Worm (Caenorhabditis elegans) whole organism, mixed stage, embryonic: ENCODE measurements around the gene clec-132.

ENCODE experiments used
- M03D4.4 ChIP-seq: sonication (generic microtip); optimal IDR thresholded peaks from 2 replicates; lab custom pipeline; 2017; ENCODE audit warnings: mild to moderate bottlenecking, missing genetic modification characterization, missing compliant biosample characterization
- bed-3 ChIP-seq: fragments of 200-800 bp; sonication (Bioruptor generic); optimal IDR thresholded peaks from 3 replicates; lab custom pipeline; 2018; ENCODE audit warnings: mild to moderate bottlenecking, missing genetic modification characterization, moderate library complexity, missing compliant biosample characterization
- blmp-1 ChIP-seq: fragments of 150-350 bp; optimal IDR thresholded peaks from 2 replicates; lab custom pipeline; 2014; ENCODE audit warnings: missing biosample characterization, missing genetic modification characterization
- ceh-39 ChIP-seq: fragments of 150-350 bp; optimal IDR thresholded peaks from 2 replicates; lab custom pipeline; 2014; ENCODE audit warnings: missing biosample characterization, missing genetic modification characterization
- ceh-43 ChIP-seq: fragments of 200-800 bp; sonication (Bioruptor generic); optimal IDR thresholded peaks from 2 replicates; lab custom pipeline; 2018; ENCODE audit warnings: mild to moderate bottlenecking, missing genetic modification characterization, moderate library complexity, missing compliant biosample characterization
- ceh-83 ChIP-seq: fragments of 200-800 bp; sonication (Bioruptor generic); optimal IDR thresholded peaks from 2 replicates; lab custom pipeline; 2018; ENCODE audit warnings: mild to moderate bottlenecking, missing genetic modification characterization, missing compliant biosample characterization
- ces-1 ChIP-seq: fragments of 150-350 bp; optimal IDR thresholded peaks from 2 replicates; lab custom pipeline; 2014; ENCODE audit warnings: missing biosample characterization, missing genetic modification reagents, missing genetic modification characterization
- cnd-1 ChIP-seq: fragments of 200-800 bp; sonication (Bioruptor generic); optimal IDR thresholded peaks from 2 replicates; lab custom pipeline; 2018; ENCODE audit warnings: mild to moderate bottlenecking, missing genetic modification characterization, missing compliant biosample characterization
- drap-1 ChIP-seq: fragments of 200-800 bp; sonication (Bioruptor generic); optimal IDR thresholded peaks from 3 replicates; lab custom pipeline; 2018; ENCODE audit warnings: mild to moderate bottlenecking, missing genetic modification characterization, missing compliant biosample characterization
- elt-1 ChIP-seq: sonication (generic microtip); optimal IDR thresholded peaks from 2 replicates; lab custom pipeline; 2017; ENCODE audit warnings: missing genetic modification characterization, mild to moderate bottlenecking, missing compliant biosample characterization, antibody characterized with exemption, moderate library complexity, borderline replicate concordance; ENCODE audit not compliant: insufficient read depth
- flh-1 ChIP-seq: fragments of 200-800 bp; sonication (Bioruptor generic); optimal IDR thresholded peaks from 2 replicates; lab custom pipeline; 2018; ENCODE audit warnings: mild to moderate bottlenecking, missing genetic modification characterization, moderate library complexity, missing compliant biosample characterization
- ham-2 ChIP-seq: fragments of 200-800 bp; sonication (Bioruptor generic); optimal IDR thresholded peaks from 2 replicates; lab custom pipeline; 2018; ENCODE audit warnings: mild to moderate bottlenecking, missing genetic modification characterization, missing compliant biosample characterization
- hlh-1 ChIP-seq: fragments of 150-350 bp; optimal IDR thresholded peaks from 2 replicates; lab custom pipeline; 2014; ENCODE audit warnings: missing biosample characterization, missing genetic modification reagents, missing genetic modification characterization
- lin-13 ChIP-seq: fragments of 150-350 bp; optimal IDR thresholded peaks from 2 replicates; lab custom pipeline; 2014; ENCODE audit warnings: missing biosample characterization, missing genetic modification characterization
- lin-32 ChIP-seq: fragments of 200-800 bp; sonication (Bioruptor generic); optimal IDR thresholded peaks from 2 replicates; lab custom pipeline; 2018; ENCODE audit warnings: mild to moderate bottlenecking, missing genetic modification characterization, missing compliant biosample characterization
- lsy-2 ChIP-seq: fragments of 150-350 bp; optimal IDR thresholded peaks from 2 replicates; lab custom pipeline; 2014; ENCODE audit warnings: missing biosample characterization, missing genetic modification characterization
- mep-1 ChIP-seq: fragments of 150-350 bp; optimal IDR thresholded peaks from 2 replicates; lab custom pipeline; 2017; ENCODE audit warnings: missing biosample characterization, missing genetic modification reagents, missing genetic modification characterization, inconsistent platforms
- mls-2 ChIP-seq: sonication (generic microtip); optimal IDR thresholded peaks from 2 replicates; lab custom pipeline; 2016; ENCODE audit warnings: mild to moderate bottlenecking, missing genetic modification characterization, moderate library complexity, missing compliant biosample characterization
- nhr-12 ChIP-seq: fragments of 150-350 bp; optimal IDR thresholded peaks from 2 replicates; lab custom pipeline; 2014; ENCODE audit warnings: missing biosample characterization, missing genetic modification characterization
- nhr-2 ChIP-seq: fragments of 150-350 bp; optimal IDR thresholded peaks from 2 replicates; lab custom pipeline; 2014; ENCODE audit warnings: missing biosample characterization, missing genetic modification characterization
- nhr-237 ChIP-seq: fragments of 150-350 bp; optimal IDR thresholded peaks from 2 replicates; lab custom pipeline; 2014; ENCODE audit warnings: missing biosample characterization, missing genetic modification characterization
- nhr-28 ChIP-seq: fragments of 150-350 bp; optimal IDR thresholded peaks from 2 replicates; lab custom pipeline; 2014; ENCODE audit warnings: missing biosample characterization, missing genetic modification characterization
- nhr-76 ChIP-seq: sonication (generic microtip); optimal IDR thresholded peaks from 2 replicates; lab custom pipeline; 2017; ENCODE audit warnings: missing biosample characterization, missing genetic modification characterization
- pha-4 ChIP-seq: fragments of 150-350 bp; optimal IDR thresholded peaks from 2 replicates; lab custom pipeline; 2018; ENCODE audit warnings: missing biosample characterization, missing genetic modification reagents, missing genetic modification characterization
- sem-2 ChIP-seq: fragments of 200-800 bp; sonication (Bioruptor generic); optimal IDR thresholded peaks from 2 replicates; lab custom pipeline; 2018; ENCODE audit warnings: mild to moderate bottlenecking, missing genetic modification characterization, missing compliant biosample characterization
- snpc-4 ChIP-seq: fragments of 150-350 bp; optimal IDR thresholded peaks from 2 replicates; lab custom pipeline; 2014; ENCODE audit warnings: missing biosample characterization, missing genetic modification characterization
- sptf-1 ChIP-seq: sonication (generic microtip); optimal IDR thresholded peaks from 2 replicates; lab custom pipeline; 2017; ENCODE audit warnings: mild to moderate bottlenecking, missing genetic modification characterization, moderate library complexity, missing compliant biosample characterization
- tbx-8 ChIP-seq: fragments of 200-800 bp; sonication (Bioruptor generic); optimal IDR thresholded peaks from 2 replicates; lab custom pipeline; 2018; ENCODE audit warnings: mild to moderate bottlenecking, missing genetic modification characterization, moderate library complexity, missing compliant biosample characterization
- unc-120 ChIP-seq: sonication (generic microtip); optimal IDR thresholded peaks from 2 replicates; lab custom pipeline; 2017; ENCODE audit warnings: missing genetic modification characterization, missing compliant biosample characterization; ENCODE audit not compliant: poor library complexity, severe bottlenecking
- unc-39 ChIP-seq: fragments of 150-350 bp; optimal IDR thresholded peaks from 2 replicates; lab custom pipeline; 2014; ENCODE audit warnings: missing biosample characterization, missing genetic modification characterization
- zip-8 ChIP-seq: fragments of 150-350 bp; optimal IDR thresholded peaks from 2 replicates; lab custom pipeline; 2014; ENCODE audit warnings: missing biosample characterization, missing genetic modification characterization
- ztf-11 ChIP-seq: fragments of 150-350 bp; optimal IDR thresholded peaks from 2 replicates; lab custom pipeline; 2014; ENCODE audit warnings: missing biosample characterization, missing genetic modification characterization

clec-132 gene

DNA sequence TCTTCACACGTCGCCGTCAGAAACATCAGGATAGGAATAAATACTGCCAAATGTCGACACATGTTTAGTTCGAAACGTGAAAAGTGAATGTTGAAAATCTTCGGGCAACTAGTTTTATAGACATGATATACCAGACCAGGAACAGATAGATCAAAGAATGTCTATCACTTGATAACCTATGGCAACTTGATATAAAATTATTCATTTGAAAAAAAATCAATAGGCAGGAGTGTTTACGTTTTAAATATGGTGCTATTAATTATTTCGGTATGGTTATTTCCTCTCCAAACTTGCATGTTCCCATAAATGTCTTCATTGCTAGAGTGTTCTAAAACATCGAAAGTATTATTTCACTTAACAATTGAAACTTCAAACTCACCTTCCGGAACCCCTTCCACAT lies 15.3 kb upstream of the clec-132 start, which contains the start of gene W10G11.2:
TSS of gene W10G11.2 (minus strand) at position 101 of the 400 bp plus-strand sequence.
- TF ChIP-seq ham-2 (no peak), ztf-11 (tag; lab: Kevin White, UChicago) (no peak), lin-13 (tag; lab: Kevin White, UChicago) (no peak), mls-2 (tag; lab: Kevin White, UChicago) (no peak)
- TF ChIP-seq, all 35 proteins: peak for 0

DNA sequence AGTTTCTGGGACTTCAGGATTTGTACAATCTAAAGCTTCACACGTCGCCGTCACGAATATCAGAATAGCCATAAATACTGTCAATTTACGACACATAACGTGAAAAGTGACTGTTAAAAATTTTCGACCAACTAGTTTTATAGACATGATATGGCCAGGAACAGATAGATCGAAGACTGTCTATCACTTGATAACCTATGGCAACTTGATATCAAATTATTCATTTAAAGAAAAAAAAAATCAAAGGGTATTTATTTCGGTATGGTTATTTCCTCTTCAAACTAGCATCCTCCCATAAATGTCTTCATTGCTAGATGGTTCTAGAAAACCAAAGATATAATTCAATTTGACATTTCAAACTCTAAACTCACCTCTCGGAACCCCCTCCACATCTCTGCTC lies 14.4 kb upstream of the clec-132 start, which contains the start of gene W10G11.3:
TSS of gene W10G11.3 (minus strand) at position 101 of the 400 bp plus-strand sequence.
- TF ChIP-seq M03D4.4 (tag; lab: Kevin White, UChicago) (no peak), ces-1 (no peak), lin-13 (tag; lab: Kevin White, UChicago) (no peak), tbx-8 (GFP tag; lab: Kevin White, UChicago) (no peak), flh-1 (no peak), nhr-2 (tag; lab: Kevin White, UChicago) (no peak), elt-1 (no peak), unc-39 (tag; lab: Kevin White, UChicago) (no peak), nhr-28 (no peak), cnd-1 (tag; lab: Kevin White, UChicago) (no peak), lin-32 (no peak), zip-8 (tag; lab: Kevin White, UChicago) (no peak), sptf-1 (no peak), bed-3 (GFP tag; lab: Kevin White, UChicago) (no peak), nhr-12 (tag; lab: Kevin White, UChicago) (no peak), nhr-76 (tag; lab: Kevin White, UChicago) (no peak), pha-4 (no peak)

DNA sequence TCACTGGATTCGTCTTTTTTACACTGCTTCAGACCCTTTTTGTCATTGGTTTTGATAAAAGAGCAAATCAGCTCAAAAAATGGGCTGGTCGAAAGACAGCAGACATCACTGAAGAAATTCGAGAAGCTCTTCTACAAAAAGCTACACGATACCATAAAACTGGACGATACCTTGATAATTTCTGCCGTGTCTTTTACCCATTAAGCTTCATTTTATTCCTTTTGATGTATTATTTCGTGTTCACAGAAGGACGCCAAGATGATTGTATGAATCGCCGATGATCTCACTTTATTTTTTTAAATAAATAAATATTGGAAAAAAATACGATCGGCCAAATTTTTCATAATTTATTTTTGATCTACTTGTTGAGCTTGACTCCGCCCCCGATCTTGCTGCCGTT lies 9.8 kb upstream of the clec-132 start:
- no peak for TF ChIP-seq cnd-1 (tag; lab: Kevin White, UChicago)
- no peak for TF ChIP-seq nhr-28
- no peak for TF ChIP-seq mls-2 (tag; lab: Kevin White, UChicago)
- no peak for TF ChIP-seq nhr-12 (tag; lab: Kevin White, UChicago)
- no peak for TF ChIP-seq bed-3 (GFP tag; lab: Kevin White, UChicago)
- no peak for TF ChIP-seq ceh-39
- no peak for TF ChIP-seq mep-1 (tag; lab: Kevin White, UChicago)
- TF ChIP-seq blmp-1 (tag; lab: Kevin White, UChicago) = no peak
- no peak for TF ChIP-seq snpc-4 (tag; lab: Kevin White, UChicago)
- no peak for TF ChIP-seq drap-1 (GFP tag; lab: Kevin White, UChicago)
- TF ChIP-seq lin-13 (tag; lab: Kevin White, UChicago) = no peak
- TF ChIP-seq nhr-237 (tag; lab: Kevin White, UChicago) = no peak
- no peak for TF ChIP-seq lsy-2 (tag; lab: Kevin White, UChicago)
- no peak for TF ChIP-seq hlh-1 (tag; lab: Kevin White, UChicago)
- no peak for TF ChIP-seq ceh-43 (GFP tag; lab: Kevin White, UChicago)
- no peak for TF ChIP-seq M03D4.4 (tag; lab: Kevin White, UChicago)
- TF ChIP-seq ceh-83 (GFP tag; lab: Kevin White, UChicago) = no peak
- TF ChIP-seq ham-2 = no peak
- no peak for TF ChIP-seq pha-4

DNA sequence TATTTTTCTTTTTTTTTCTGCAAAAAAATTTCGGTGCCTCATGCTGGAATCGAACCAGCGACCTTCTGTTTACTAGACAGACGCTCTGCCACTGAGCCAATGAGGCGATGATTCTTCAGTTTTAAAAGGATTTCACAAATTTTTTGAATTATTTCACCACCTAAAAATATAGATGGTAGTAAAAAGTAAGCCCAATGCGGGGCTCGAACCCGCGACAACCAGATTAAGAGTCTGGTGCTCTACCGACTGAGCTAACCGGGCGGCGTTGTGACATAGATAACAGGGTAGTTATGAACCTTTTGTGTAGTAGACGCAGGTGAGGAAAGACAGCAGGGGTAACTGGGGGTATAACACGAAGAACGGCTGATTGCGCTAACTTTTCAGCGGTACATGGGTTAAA lies 9.3 kb upstream of the clec-132 start:
- TF ChIP-seq sptf-1 = peak; percentile 58
- peak; percentile 52 for TF ChIP-seq drap-1 (GFP tag; lab: Kevin White, UChicago)
- peak; percentile 8 for TF ChIP-seq lin-13 (tag; lab: Kevin White, UChicago)
- peak; percentile 41 for TF ChIP-seq ham-2
- TF ChIP-seq bed-3 (GFP tag; lab: Kevin White, UChicago) = peak; percentile 56
- TF ChIP-seq sem-2 (GFP tag; lab: Kevin White, UChicago) = peak; percentile 59
- peak; percentile 72 for TF ChIP-seq cnd-1 (tag; lab: Kevin White, UChicago)
- TF ChIP-seq mls-2 (tag; lab: Kevin White, UChicago) = peak; percentile 4
- peak; percentile 60 for TF ChIP-seq unc-120 (tag; lab: Kevin White, UChicago)
- TF ChIP-seq ceh-43 (GFP tag; lab: Kevin White, UChicago) = peak; percentile 39
- peak; percentile 68 for TF ChIP-seq M03D4.4 (tag; lab: Kevin White, UChicago)
- TF ChIP-seq ceh-83 (GFP tag; lab: Kevin White, UChicago) = peak; percentile 85
- TF ChIP-seq tbx-8 (GFP tag; lab: Kevin White, UChicago) = peak; percentile 18
